Fruit fly (Drosophila melanogaster) whole organism, adult: ENCODE results near the gene brk.

ENCODE experiments used
- CG1620 ChIP-seq: fragments of 200-800 bp; sonication (Bioruptor generic); optimal IDR thresholded peaks from 2 replicates; lab custom pipeline; 2016; ENCODE audit warnings: missing biosample characterization, missing genetic modification characterization
- CG5204 ChIP-seq: fragments of 200-800 bp; sonication (Bioruptor generic); optimal IDR thresholded peaks from 2 replicates; lab custom pipeline; 2016; ENCODE audit warnings: missing biosample characterization, missing genetic modification characterization
- bab1 ChIP-seq: fragments of 200-800 bp; sonication (Bioruptor generic); optimal IDR thresholded peaks from 3 replicates; lab custom pipeline; 2019; ENCODE audit warnings: missing biosample characterization, mild to moderate bottlenecking, missing genetic modification characterization, moderate library complexity
- ovo ChIP-seq: fragments of 200-800 bp; sonication (Bioruptor generic); optimal IDR thresholded peaks from 2 replicates; lab custom pipeline; 2016; ENCODE audit warnings: missing biosample characterization, missing genetic modification characterization
- tj ChIP-seq: fragments of 200-800 bp; sonication (Bioruptor generic); optimal IDR thresholded peaks from 3 replicates; lab custom pipeline; 2017; ENCODE audit warnings: missing biosample characterization, mild to moderate bottlenecking, missing genetic modification characterization, moderate library complexity

dm6 chrX:7300356-7300721 is 7.4 kb upstream of the brk start:
- TF ChIP-seq CG5204 (no peak), tj (GFP tag; lab: Kevin White, UChicago) (no peak), bab1 (GFP tag; lab: Kevin White, UChicago) (no peak), CG1620 (no peak), ovo (GFP tag; lab: Kevin White, UChicago) (no peak)
